Worm (Caenorhabditis elegans) whole organism, L4/young adult: ENCODE measurements around the gene F15E6.5.

Source experiments
- W03F9.2 ChIP-seq: fragments of 150-350 bp; optimal IDR thresholded peaks from 2 replicates; lab custom pipeline; 2014; ENCODE audit warnings: missing biosample characterization, missing genetic modification characterization
- dao-5 ChIP-seq: sonication (generic microtip); optimal IDR thresholded peaks from 2 replicates; lab custom pipeline; 2016; ENCODE audit warnings: missing genotype, missing genetic modification characterization, moderate library complexity, missing compliant biosample characterization
- him-1 ChIP-seq: sonication (generic microtip); optimal IDR thresholded peaks from 2 replicates; lab custom pipeline; 2016; ENCODE audit warnings: missing genotype, missing genetic modification reagents, missing genetic modification characterization, missing compliant biosample characterization

DNA sequence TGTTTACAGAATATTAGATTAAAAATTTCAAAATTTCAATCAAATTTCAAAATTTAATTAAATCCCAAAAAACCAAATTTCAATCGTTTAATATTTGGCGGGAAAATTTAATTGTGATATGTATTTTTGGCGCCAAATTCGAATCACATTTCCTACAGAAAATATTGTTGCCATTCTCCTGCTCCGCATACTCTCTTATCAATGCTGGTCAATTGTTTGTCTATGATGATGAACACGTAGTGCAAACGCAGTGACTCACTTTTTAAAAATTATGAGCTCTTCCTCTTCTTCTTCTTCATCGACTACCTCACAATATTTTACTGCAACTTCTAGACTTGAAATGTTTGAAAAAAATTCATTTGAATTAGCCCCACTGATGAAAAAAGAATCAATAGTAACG, 37.1 kb downstream of the F15E6.5 start, which contains the start of gene trpl-2:
- TF ChIP-seq him-1: no peak
- TF ChIP-seq dao-5 (tag; lab: Kevin White, UChicago): no peak
- no peak for TF ChIP-seq W03F9.2 (tag; lab: Kevin White, UChicago)
